Fruit fly (Drosophila melanogaster): ENCODE measurements around the gene CG8509.

CG8509 gene

DNA sequence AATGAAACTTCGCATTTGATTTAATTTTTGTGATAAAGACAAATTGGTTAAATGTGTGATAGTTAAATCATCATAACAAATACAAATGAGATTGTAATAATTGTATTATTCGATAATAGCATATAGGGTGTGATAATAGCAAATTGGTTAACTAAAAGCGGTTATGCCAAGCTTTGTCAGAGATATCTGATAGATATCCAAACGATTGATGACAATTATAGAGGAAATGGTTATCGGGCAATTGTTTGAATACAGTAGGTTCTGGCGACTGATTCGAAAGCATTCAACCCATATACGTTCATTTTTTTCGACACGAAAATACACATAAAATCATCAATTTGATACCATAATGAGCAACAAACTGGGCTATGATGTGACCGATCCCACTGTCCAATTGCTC, at the start of gene CG8509:
Gene CG8509 (plus strand): TSS at position 301 of the 400 bp plus-strand sequence.
- no peak for TF ChIP-seq fd96Ca (GFP tag; IDR thresholded peaks at IDR 0.05)
- TF ChIP-seq CG13204 (GFP tag; optimal IDR thresholded peaks at IDR 0.05) = no peak
- TF ChIP-seq CG15710 (tag; optimal IDR thresholded peaks at IDR 0.05) = no peak
- no peak for TF ChIP-seq CG8159 (tag; optimal IDR thresholded peaks at IDR 0.05)
- TF ChIP-seq D1 (tag; optimal IDR thresholded peaks at IDR 0.05) = no peak
- TF ChIP-seq gl (tag; optimal IDR thresholded peaks at IDR 0.05) = no peak
- no peak for TF ChIP-seq Pif1A (GFP tag; optimal IDR thresholded peaks at IDR 0.05)

DNA sequence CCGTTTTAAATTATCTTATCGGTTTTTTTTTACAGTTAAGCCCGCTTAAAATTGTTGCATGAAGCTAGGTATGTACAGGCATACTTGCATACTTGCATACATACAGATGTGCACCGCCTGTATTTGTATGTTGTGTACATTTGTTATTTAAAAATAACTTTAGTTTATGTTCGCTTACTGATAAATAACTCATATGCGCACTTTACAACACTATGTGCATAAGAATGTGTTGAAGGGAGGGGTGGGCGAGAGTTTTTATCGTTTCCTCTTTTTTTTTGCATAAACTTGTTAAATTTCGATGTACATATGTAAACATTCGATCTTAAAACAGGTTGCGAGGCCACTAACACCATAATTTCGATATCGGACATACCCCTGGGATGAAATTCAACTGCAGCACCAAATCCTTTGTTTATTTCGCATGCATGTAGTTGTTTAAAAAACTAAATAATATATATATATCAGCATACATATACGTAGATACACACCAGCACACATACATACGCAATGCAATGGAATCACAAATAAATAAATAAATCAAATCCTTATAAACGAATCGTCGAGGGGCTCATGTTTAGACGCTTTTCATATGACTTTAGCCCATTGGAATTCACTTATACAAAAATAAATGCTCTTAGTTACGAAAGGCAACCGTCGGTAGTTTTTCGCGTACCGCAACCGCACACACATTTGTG, 49.5 kb upstream of the CG8509 start:
- TF ChIP-seq Pif1B (GFP tag; optimal IDR thresholded peaks at IDR 0.05) (no peak), EcR (GFP tag; optimal IDR thresholded peaks at IDR 0.05) (peak; percentile 11), CG32121 (GFP tag; IDR thresholded peaks at IDR 0.05) (no peak), CG15710 (tag; optimal IDR thresholded peaks at IDR 0.05) (no peak)

DNA sequence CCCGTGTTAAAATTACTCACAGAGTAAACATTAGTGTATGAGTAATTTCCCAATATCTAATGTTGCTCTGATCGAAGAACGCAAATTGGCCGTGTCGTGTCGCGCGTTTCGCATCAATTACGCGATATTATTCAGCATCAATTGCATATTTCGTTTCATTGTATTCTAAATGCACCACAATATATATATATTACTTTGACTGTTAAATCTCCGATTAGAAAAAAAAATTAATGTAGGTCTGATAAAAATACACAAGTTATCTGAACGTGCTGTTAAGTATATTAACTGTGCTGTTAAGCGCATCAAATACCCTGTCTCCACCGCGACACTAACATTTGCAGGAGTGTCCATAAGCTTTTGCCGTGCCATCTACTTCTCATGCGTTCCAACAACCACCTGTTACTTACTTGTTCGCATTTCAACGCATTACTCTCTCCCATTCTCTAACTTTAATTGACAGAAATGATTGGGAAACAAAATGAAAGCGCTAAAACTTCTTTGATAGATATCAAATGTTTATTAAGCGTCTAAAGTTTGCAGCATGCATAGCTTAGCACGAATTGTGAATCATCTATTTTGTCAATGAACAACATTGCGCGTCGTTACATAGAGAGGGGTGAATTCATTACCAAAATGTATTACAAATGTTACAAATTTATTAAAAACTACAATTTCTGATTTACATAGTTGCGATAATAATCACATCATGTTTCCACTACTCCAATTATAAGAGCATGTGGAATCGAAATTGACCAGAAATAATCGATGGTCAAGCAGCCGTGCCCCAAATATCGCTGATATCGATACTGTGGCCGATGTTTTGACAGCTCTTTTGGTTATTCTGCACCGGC, 48.7 kb upstream of the CG8509 start, which contains the start of the genes Graf and mRpL3:
Gene Graf (minus strand): TSS at position 287 of the 851 bp plus-strand sequence.
Gene mRpL3 (plus strand): TSS at position 802 of the 851 bp plus-strand sequence.
- TF ChIP-seq CG4496 (GFP tag; IDR thresholded peaks at IDR 0.05) (no peak), EcR (GFP tag; optimal IDR thresholded peaks at IDR 0.05) (no peak), D1 (tag; optimal IDR thresholded peaks at IDR 0.05) (no peak), Pif1B (GFP tag; optimal IDR thresholded peaks at IDR 0.05) (no peak), CG32121 (GFP tag; IDR thresholded peaks at IDR 0.05) (no peak), CG15710 (tag; optimal IDR thresholded peaks at IDR 0.05) (no peak), Pif1A (GFP tag; optimal IDR thresholded peaks at IDR 0.05) (no peak), CG10348 (GFP tag; IDR thresholded peaks at IDR 0.05) (no peak), fd96Ca (GFP tag; IDR thresholded peaks at IDR 0.05) (no peak), CG34367 (tag; optimal IDR thresholded peaks at IDR 0.05) (no peak), CG14655 (GFP tag; optimal IDR thresholded peaks at IDR 0.05) (no peak)

DNA sequence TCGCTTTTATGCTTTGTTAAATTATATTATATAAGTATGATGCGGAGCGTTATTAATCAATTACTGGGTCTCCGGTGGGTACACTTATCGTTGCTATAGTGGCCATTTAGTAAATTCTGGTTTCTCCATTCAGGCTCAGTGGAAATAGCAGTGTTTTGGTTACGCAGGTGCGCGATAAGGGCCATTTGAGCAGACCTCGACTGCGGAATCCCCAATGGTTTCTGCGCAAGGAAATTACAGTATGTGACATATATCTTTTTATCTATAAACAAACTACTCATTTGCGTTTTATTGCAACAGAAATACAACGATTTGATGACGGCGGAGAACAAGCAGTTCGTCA, 48.1 kb upstream of the CG8509 start:
- TF ChIP-seq Pif1B (GFP tag; optimal IDR thresholded peaks at IDR 0.05) (no peak), gl (tag; optimal IDR thresholded peaks at IDR 0.05) (no peak), EcR (GFP tag; optimal IDR thresholded peaks at IDR 0.05) (no peak), CG17806 (tag; optimal IDR thresholded peaks at IDR 0.05) (no peak), CG15710 (tag; optimal IDR thresholded peaks at IDR 0.05) (no peak), CG10348 (GFP tag; IDR thresholded peaks at IDR 0.05) (no peak), CG4496 (GFP tag; IDR thresholded peaks at IDR 0.05) (no peak), CG8159 (tag; optimal IDR thresholded peaks at IDR 0.05) (no peak), CG12605 (GFP tag; IDR thresholded peaks at IDR 0.05) (no peak), Pif1A (GFP tag; optimal IDR thresholded peaks at IDR 0.05) (no peak), CG14655 (GFP tag; optimal IDR thresholded peaks at IDR 0.05) (no peak), Ets98B (GFP tag; IDR thresholded peaks at IDR 0.05) (no peak), D1 (tag; optimal IDR thresholded peaks at IDR 0.05) (no peak), rn (GFP tag; IDR thresholded peaks at IDR 0.05) (no peak)

DNA sequence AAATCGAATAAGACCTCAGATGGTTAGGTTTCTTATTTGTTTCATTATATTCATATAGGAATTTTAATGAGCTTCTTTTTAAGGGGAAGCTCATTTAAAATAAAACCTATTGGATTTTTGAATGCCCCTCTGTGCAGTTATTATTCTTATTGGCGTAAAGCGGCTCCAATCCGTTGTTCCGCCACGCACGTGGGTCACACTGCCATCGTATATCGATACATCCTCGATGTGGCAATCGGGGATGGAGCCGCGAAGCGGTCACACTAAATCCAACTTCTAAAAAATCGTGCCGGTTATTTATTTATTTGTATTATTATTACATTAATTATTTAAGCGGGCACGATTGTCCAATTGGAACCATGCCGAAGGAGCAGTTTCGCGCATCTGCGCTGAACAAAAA, 46.6 kb upstream of the CG8509 start, which contains the start of gene Polr3A:
Gene Polr3A (plus strand): TSS at position 234 of the 400 bp plus-strand sequence.
- TF ChIP-seq rn (GFP tag; IDR thresholded peaks at IDR 0.05) (no peak), fd96Ca (GFP tag; IDR thresholded peaks at IDR 0.05) (no peak), Pif1B (GFP tag; optimal IDR thresholded peaks at IDR 0.05) (no peak), EcR (GFP tag; optimal IDR thresholded peaks at IDR 0.05) (no peak)

DNA sequence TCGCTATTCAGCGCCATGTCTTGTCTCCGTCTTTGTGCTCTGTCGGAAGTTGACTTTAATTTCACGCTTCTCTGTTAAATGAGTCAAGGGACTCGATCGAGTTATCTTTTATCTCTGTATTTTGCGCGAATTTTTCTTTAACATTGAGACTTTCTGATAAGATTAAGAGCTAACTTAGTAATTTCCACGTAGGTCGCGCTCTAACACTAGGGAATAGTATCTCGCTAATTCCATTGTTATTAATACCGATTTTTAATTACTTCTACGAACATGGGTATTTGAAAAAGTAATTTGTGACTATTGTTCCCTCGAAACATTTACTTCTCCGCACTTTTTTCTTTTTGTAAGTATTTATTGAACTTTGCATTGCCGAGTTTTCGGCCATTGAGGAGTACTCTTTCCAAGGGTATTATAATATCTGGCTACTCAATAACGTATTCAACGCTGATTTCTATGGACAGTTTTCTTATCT, 42.9 kb upstream of the CG8509 start, which contains the start of gene CG8952:
Gene CG8952 (minus strand): TSS at position 51 of the 472 bp plus-strand sequence.
- no peak for TF ChIP-seq Ets98B (GFP tag; IDR thresholded peaks at IDR 0.05)
- TF ChIP-seq gl (tag; optimal IDR thresholded peaks at IDR 0.05) = no peak
- TF ChIP-seq CG8159 (tag; optimal IDR thresholded peaks at IDR 0.05) = no peak
- TF ChIP-seq CG4496 (GFP tag; IDR thresholded peaks at IDR 0.05) = no peak
- TF ChIP-seq Snoo (tag; optimal IDR thresholded peaks at IDR 0.05) = no peak
- TF ChIP-seq EcR (GFP tag; optimal IDR thresholded peaks at IDR 0.05) = no peak
- TF ChIP-seq CG12605 (GFP tag; IDR thresholded peaks at IDR 0.05) = no peak
- TF ChIP-seq D1 (tag; optimal IDR thresholded peaks at IDR 0.05) = no peak
- TF ChIP-seq CG8301 (tag; optimal IDR thresholded peaks at IDR 0.05) = no peak
- TF ChIP-seq CG34367 (tag; optimal IDR thresholded peaks at IDR 0.05) = no peak
- TF ChIP-seq CG13204 (GFP tag; optimal IDR thresholded peaks at IDR 0.05) = no peak
- TF ChIP-seq CG14655 (GFP tag; optimal IDR thresholded peaks at IDR 0.05) = no peak

DNA sequence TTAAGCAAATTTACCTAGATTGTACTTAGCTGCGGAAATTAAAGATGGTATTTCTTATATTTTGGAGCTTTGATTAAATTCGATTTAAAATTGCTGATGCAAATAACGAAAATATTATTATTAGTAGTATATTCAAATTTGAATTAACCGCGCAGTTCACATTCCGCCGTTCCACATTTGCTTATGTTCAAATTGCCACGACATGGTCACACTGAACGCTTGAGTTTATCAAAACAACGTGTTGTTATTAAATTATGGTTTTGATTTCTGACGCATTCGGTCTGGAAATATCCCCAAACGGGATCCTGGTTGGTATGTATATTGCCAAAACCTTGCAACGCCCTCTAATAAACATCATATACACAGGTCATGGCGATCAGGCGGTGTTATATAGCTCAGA, 39.9 kb upstream of the CG8509 start, which contains the start of gene CG33172:
Gene CG33172 (plus strand): TSS at position 208 of the 400 bp plus-strand sequence.
- TF ChIP-seq CG8301 (tag; optimal IDR thresholded peaks at IDR 0.05) (no peak), CG15710 (tag; optimal IDR thresholded peaks at IDR 0.05) (no peak), D1 (tag; optimal IDR thresholded peaks at IDR 0.05) (no peak), rn (GFP tag; IDR thresholded peaks at IDR 0.05) (no peak), CG32121 (GFP tag; IDR thresholded peaks at IDR 0.05) (no peak), Ets98B (GFP tag; IDR thresholded peaks at IDR 0.05) (no peak), CG9948 (tag; optimal IDR thresholded peaks at IDR 0.05) (no peak), CG17806 (tag; optimal IDR thresholded peaks at IDR 0.05) (no peak), fd96Ca (GFP tag; IDR thresholded peaks at IDR 0.05) (no peak), CG4496 (GFP tag; IDR thresholded peaks at IDR 0.05) (no peak), CG34367 (tag; optimal IDR thresholded peaks at IDR 0.05) (no peak), CG10348 (GFP tag; IDR thresholded peaks at IDR 0.05) (no peak), Pif1B (GFP tag; optimal IDR thresholded peaks at IDR 0.05) (no peak), Snoo (tag; optimal IDR thresholded peaks at IDR 0.05) (no peak), CG12605 (GFP tag; IDR thresholded peaks at IDR 0.05) (no peak), EcR (GFP tag; optimal IDR thresholded peaks at IDR 0.05) (no peak), gl (tag; optimal IDR thresholded peaks at IDR 0.05) (no peak), CG13204 (GFP tag; optimal IDR thresholded peaks at IDR 0.05) (no peak), CG14655 (GFP tag; optimal IDR thresholded peaks at IDR 0.05) (no peak)

Measured in whole organism, pupa.